Fruit fly (Drosophila melanogaster) S2 (cell line): ENCODE results near the gene CG32365.

Source experiments
- CG8478 ChIP-seq: fragments of >200 bp; optimal IDR thresholded peaks from 2 replicates; lab custom pipeline; 2018
- CTCF ChIP-seq, 2 experiments: fragments of >200 bp; optimal IDR thresholded peaks; 2 replicates each; lab custom pipeline; 2018

DNA sequence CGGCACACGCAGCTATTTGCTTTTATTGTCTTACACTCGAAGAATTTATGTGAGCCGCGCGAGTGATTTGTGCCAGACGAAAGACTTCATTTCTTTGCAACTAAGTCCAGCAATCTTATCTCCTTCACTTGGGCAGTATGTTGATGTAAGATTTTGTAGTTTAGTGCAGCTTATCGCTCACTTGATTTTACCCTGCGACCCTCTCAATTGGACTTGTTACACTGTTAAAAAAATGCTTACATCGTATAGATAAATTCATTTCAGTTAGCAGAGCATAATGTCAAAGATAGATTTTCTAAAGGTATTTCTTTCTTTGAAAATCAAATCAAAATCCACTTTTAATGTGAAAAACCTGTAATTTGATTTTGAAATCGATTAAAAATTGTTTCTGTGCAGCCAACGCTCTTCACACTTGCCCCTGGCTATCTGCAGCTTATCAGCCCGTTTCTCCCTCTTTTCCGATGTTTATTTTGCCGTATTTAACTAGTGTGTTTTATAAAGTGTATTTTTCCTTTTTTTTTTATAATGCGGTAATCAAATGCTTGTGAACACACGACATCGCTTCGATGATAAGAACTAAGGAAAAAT, 18.0 kb upstream of the CG32365 start:
- TF ChIP-seq CTCF (optimal IDR thresholded peaks at IDR 0.05; lab: Kevin White, UChicago) (no peak), CG8478 (lab: Kevin White, UChicago) (no peak)
